Fruit fly (Drosophila melanogaster): ENCODE results near the gene rdx.
A peak's percentile ranks its signal among the peaks of the same experiment; 100 is the strongest.

The rdx gene

DNA sequence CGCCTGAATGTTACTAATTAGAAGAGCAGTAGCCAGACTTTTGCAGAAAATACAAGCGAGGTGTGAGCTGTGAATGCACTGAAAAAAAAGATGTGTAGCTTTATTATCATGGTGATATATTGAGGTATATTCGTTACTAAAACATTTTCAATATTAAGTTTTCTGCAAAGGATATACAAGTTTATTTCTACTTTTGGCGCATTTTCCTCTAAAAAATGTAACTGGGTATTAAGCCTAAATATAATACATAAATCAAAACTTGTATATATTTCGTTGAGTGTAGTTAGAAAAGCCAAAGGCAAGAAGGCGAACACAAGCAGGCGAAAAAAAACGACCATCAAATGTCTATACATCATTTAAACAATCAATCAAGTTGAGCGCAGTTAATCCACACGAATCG lies 9.8 kb upstream of the rdx start (continued):
- TF ChIP-seq TFAM (GFP tag; optimal IDR thresholded peaks at IDR 0.05) (no peak), CG15479 (GFP tag; optimal IDR thresholded peaks at IDR 0.05) (no peak), CG13123 (GFP tag; optimal IDR thresholded peaks at IDR 0.05) (no peak), CG12769 (tag; optimal IDR thresholded peaks at IDR 0.05) (no peak), D19A (tag; optimal IDR thresholded peaks at IDR 0.05) (no peak), fu2 (GFP tag; optimal IDR thresholded peaks at IDR 0.05) (no peak), Hr51 (GFP tag; optimal IDR thresholded peaks at IDR 0.05) (peak in 1 of 2 experiments; percentile 42), aop (GFP tag; IDR thresholded peaks at IDR 0.05) (no peak), Fer1 (GFP tag; optimal IDR thresholded peaks at IDR 0.05) (peak; percentile 24), CG2678 (tag; optimal IDR thresholded peaks at IDR 0.05) (peak; percentile 53), fd96Cb (tag; optimal IDR thresholded peaks at IDR 0.05) (peak; percentile 47), CG11560 (tag; IDR thresholded peaks at IDR 0.05) (no peak), CG18599 (GFP tag; optimal IDR thresholded peaks at IDR 0.05) (peak; percentile 43), CG14050 (GFP tag; IDR thresholded peaks at IDR 0.05) (no peak), trem (tag; optimal IDR thresholded peaks at IDR 0.05) (peak; percentile 8), CG11504 (tag; optimal IDR thresholded peaks at IDR 0.05) (peak; percentile 58), Dip2 (GFP tag; IDR thresholded peaks at IDR 0.05) (no peak), oc (tag; optimal IDR thresholded peaks at IDR 0.05) (no peak), zfh2 (GFP tag; optimal IDR thresholded peaks at IDR 0.05) (no peak), CG10147 (GFP tag; optimal IDR thresholded peaks at IDR 0.05) (peak; percentile 26), CG3281 (GFP tag; optimal IDR thresholded peaks at IDR 0.05) (peak; percentile 50), Mes4 (GFP tag; optimal IDR thresholded peaks at IDR 0.05) (no peak), CG1792 (GFP tag; optimal IDR thresholded peaks at IDR 0.05) (no peak), ham (GFP tag; IDR thresholded peaks at IDR 0.05) (no peak), CG34376 (GFP tag; optimal IDR thresholded peaks at IDR 0.05) (no peak), CG15269 (tag; optimal IDR thresholded peaks at IDR 0.05) (peak; percentile 15), CG8281 (tag; optimal IDR thresholded peaks at IDR 0.05) (no peak), CG13296 (GFP tag; optimal IDR thresholded peaks at IDR 0.05) (peak; percentile 4), CG31441 (GFP tag; IDR thresholded peaks at IDR 0.05) (0 out of 2 replicates have a peak, but pooled peaks have one; percentile 34), seq (GFP tag; IDR thresholded peaks at IDR 0.05) (0 out of 2 replicates have a peak, but pooled peaks have one; percentile 19), CG10274 (GFP tag; optimal IDR thresholded peaks at IDR 0.05) (no peak), en (GFP tag; optimal IDR thresholded peaks at IDR 0.05) (no peak), bsh (GFP tag; optimal IDR thresholded peaks at IDR 0.05) (peak in 1 of 2 experiments; percentile 12), CG4424 (GFP tag; optimal IDR thresholded peaks at IDR 0.05) (peak; percentile 3), CG4707 (GFP tag; optimal IDR thresholded peaks at IDR 0.05) (no peak), gro (GFP tag; optimal IDR thresholded peaks at IDR 0.05) (peak; percentile 28), toy (GFP tag; IDR thresholded peaks at IDR 0.05) (no peak), CG1233 (GFP tag; optimal IDR thresholded peaks at IDR 0.05) (peak; percentile 49), Sox102F (GFP tag; optimal IDR thresholded peaks at IDR 0.05) (peak; percentile 38), CG2116 (GFP tag; optimal IDR thresholded peaks at IDR 0.05) (no peak), grau (tag; optimal IDR thresholded peaks at IDR 0.05) (peak; percentile 21), CG17802 (tag; optimal IDR thresholded peaks at IDR 0.05) (peak; percentile 17), CG10979 (tag; optimal IDR thresholded peaks at IDR 0.05) (peak; percentile 39), H15 (GFP tag; IDR thresholded peaks at IDR 0.05) (no peak), Oaz (GFP tag; IDR thresholded peaks at IDR 0.05) (no peak), CG10267 (tag; optimal IDR thresholded peaks at IDR 0.05) (peak; percentile 6), Blimp-1 (GFP tag; optimal IDR thresholded peaks at IDR 0.05) (peak; percentile 49), Med (GFP tag) (peak; percentile 30), sr (GFP tag; IDR thresholded peaks at IDR 0.05) (no peak), D (optimal IDR thresholded peaks at IDR 0.05) (no peak), D (GFP tag; optimal IDR thresholded peaks at IDR 0.05) (peak; percentile 3)

All from whole organism, embryonic.